Worm (Caenorhabditis elegans): ENCODE measurements around the gene exc-15.
A peak's percentile ranks its signal among the peaks of the same experiment; 100 is the strongest.
"Not testable (repeated sequence)": the region's sequence is repeated elsewhere in the genome, so short reads cannot be mapped to it uniquely, and the experiment has no call there.

exc-15 gene

DNA sequence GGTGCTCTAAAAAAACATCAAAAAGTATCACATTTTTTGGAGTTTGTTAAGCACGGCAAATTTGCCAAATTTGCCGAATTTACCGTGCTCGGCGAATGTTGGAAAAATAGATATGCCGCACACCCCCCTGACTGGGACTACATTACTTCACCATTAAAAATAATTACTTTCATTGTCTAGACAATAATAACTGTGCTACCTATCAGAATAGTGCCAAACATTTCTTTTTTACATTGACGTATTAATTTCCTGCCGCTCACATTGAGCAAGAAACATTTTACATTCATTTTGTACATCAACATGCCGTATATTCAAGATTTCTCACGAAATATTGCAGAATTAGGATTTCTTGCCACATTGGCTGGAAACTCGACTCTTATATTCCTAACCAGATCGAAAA, 8.7 kb upstream of the exc-15 start, which contains the start of gene str-35:
str-35 (plus strand) TSS at position 301 of the 400 bp plus-strand sequence.
- TF ChIP-seq ceh-34 (tag; optimal IDR thresholded peaks at IDR 0.05); hlh-30 (tag; optimal IDR thresholded peaks at IDR 0.05; ENCODE audit: insufficient read depth); ceh-6 (GFP tag; optimal IDR thresholded peaks at IDR 0.05): not testable (repeated sequence)

DNA sequence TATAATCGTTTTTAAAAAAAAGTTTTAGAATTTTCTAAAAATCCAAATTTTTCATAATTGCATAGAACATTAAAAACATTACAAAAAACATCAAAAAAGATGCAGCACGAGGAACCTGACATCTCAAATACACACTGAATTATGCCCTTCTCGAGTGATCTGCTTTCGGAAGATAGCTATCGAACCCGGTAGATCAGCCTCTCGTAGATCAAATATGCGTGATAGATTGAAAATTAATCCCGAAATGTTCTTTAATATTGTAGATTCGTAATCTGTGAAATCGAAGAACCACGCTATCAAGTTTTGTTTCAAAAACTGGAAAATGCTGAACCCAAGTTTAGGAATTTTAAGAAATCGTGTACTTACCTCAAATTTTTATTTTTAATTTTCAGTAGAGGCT, 1.4 kb upstream of the exc-15 start:
- no peak for TF ChIP-seq ceh-45 (GFP tag; IDR thresholded peaks at IDR 0.05)
- TF ChIP-seq C08G9.2 (tag; optimal IDR thresholded peaks at IDR 0.05): no peak
- TF ChIP-seq K02D7.2 (tag; optimal IDR thresholded peaks at IDR 0.05): no peak
- TF ChIP-seq nhr-232 (tag; optimal IDR thresholded peaks at IDR 0.05): no peak

DNA sequence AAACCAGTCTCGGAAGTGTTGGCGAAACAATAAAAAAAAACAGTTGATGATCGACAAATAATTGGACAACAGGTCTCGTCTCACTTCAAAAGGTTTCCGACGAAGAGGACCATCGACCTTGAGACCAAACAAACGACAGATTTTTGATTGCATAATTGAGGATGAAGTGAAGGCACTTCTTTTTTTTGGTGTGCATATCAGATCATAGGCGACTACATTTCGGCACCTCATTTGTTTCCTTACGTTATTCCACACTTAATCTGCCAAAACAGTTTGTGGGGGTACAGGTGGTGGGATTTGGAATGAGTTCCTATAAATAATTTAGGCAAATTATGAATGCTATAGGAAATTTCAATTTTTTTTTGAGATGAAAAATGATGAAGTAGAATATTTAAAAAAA, 3.4 kb downstream of the exc-15 start:
- TF ChIP-seq K09A11.1 (tag; optimal IDR thresholded peaks at IDR 0.05; ENCODE audit: insufficient read depth): no peak
- TF ChIP-seq unc-55 (GFP tag; optimal IDR thresholded peaks at IDR 0.05): peak; percentile 17

DNA sequence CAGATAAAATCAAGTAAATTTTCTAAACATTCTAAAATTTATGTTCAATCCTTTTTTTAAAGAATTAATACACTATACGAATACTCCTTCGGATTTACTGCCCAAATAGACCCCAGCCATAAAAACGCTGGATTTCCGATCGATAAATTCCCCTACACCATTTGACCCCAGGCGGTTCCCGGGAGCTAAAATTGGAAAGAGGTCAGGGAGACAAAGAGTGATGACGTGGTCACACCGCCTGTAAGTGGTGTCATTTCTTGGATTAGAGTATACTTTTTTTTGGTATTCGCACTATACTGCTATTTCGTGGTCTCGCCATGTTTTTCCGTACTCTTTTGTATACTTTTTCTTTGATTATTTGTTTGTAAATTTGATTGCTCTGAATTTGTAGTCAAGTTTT, 4.6 kb downstream of the exc-15 start:
- TF ChIP-seq eyg-1 (tag; optimal IDR thresholded peaks at IDR 0.05): no peak
- no peak for TF ChIP-seq ets-4 (tag; optimal IDR thresholded peaks at IDR 0.05)
- no peak for TF ChIP-seq hlh-6 (tag; optimal IDR thresholded peaks at IDR 0.05)
- TF ChIP-seq ceh-6 (GFP tag; optimal IDR thresholded peaks at IDR 0.05): no peak
- TF ChIP-seq ahr-1 (tag; optimal IDR thresholded peaks at IDR 0.05): no peak
- TF ChIP-seq pha-4 (tag; optimal IDR thresholded peaks at IDR 0.05): no peak
- no peak for TF ChIP-seq odd-2 (tag; optimal IDR thresholded peaks at IDR 0.05)
- TF ChIP-seq fkh-6 (tag; optimal IDR thresholded peaks at IDR 0.05): no peak
- no peak for TF ChIP-seq ceh-18 (tag; optimal IDR thresholded peaks at IDR 0.05)
- TF ChIP-seq fkh-10 (GFP tag; optimal IDR thresholded peaks at IDR 0.05): no peak
- TF ChIP-seq pha-2 (tag; optimal IDR thresholded peaks at IDR 0.05): no peak

DNA sequence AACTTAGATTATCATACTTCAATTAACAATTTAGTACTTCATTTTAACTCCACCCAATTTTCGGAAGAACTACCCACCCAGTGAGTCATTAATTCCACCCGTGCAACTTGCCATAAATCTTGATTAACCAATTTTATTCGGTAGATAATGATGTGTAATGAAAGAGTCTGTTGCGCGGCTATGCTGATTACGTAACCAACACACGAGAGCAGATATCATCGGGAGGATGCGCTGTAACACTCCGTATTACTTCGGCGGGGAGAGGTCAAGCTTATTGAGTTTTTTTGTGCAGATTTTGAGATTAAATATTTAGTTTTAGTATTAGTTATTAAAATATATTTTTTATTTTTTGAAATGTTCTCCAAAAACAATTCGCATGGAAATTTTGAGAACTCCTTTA, 5.7 kb downstream of the exc-15 start:
- TF ChIP-seq rnt-1 (tag; optimal IDR thresholded peaks at IDR 0.05) (no peak), ceh-22 (tag; optimal IDR thresholded peaks at IDR 0.05) (no peak), hlh-6 (tag; optimal IDR thresholded peaks at IDR 0.05) (no peak), nfya-1 (tag; optimal IDR thresholded peaks at IDR 0.05) (no peak), pag-3 (tag; optimal IDR thresholded peaks at IDR 0.05; ENCODE audit: borderline replicate concordance) (no peak), ahr-1 (tag; optimal IDR thresholded peaks at IDR 0.05) (no peak), T23F11.4 (GFP tag; optimal IDR thresholded peaks at IDR 0.05) (no peak), unc-55 (GFP tag; optimal IDR thresholded peaks at IDR 0.05) (peak; percentile 56)

DNA sequence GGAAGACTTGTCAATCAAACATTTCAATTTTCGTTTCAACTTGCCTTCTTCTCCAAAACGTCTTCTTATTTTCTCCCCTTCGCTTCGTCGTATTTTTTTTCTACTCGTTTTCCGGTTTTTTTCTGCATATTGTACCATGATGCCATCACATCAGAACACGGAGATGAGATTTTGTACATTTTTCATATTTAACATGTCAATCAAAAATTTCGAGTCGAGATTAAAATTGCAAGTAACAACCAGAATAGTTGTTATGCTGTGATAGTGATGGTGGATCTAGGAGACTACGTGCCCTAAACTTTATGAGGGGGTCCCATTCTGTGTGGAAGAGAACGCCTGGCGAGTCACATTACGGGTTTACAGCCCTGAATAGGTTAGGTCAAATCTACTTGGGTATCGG, 6.6 kb downstream of the exc-15 start:
- TF ChIP-seq unc-55 (GFP tag; optimal IDR thresholded peaks at IDR 0.05): peak; percentile 57
- TF ChIP-seq ceh-14 (tag; optimal IDR thresholded peaks at IDR 0.05): no peak

DNA sequence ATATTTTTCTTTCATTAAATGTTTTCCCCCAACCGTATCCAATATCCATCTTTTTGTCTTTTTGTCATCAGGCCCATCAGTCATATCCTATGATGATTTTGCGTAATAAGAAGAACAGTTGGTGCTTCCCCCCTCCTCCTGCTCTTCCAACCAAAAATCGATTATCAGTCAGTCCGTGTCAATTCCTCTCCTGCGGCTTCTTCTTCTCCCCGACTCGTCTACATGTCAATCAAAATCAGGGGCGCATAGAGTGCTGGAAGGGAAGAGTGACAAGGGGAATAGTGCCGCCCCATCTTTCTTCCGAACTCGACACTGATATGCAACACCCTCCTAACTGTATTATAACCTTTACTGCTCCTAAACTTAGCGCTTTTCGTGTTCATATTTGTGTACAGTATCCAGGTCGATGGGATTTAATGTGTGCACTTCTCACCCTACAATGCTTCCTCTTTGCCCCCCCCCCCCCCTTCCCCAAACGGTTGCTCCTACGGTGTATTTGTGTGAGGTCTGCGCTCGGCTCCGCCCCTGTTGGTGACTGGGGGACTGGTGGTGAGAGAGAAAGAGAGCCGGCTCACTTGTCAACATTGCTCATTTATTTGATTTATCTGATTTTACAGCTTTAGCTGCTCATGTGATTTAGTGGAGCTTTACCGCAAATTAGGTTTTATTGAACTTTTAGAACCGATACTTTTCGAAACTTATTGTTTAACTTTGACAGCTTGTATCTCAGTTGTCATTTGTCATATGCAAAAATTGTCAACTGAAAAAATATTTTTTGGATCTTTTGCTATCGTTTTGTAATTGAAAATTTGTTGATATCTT, 8.2 kb downstream of the exc-15 start:
- no peak for TF ChIP-seq C08G9.2 (tag; optimal IDR thresholded peaks at IDR 0.05)
- peak; percentile 100 for TF ChIP-seq unc-55 (GFP tag; optimal IDR thresholded peaks at IDR 0.05)
- TF ChIP-seq ceh-31 (tag; optimal IDR thresholded peaks at IDR 0.05): peak; percentile 20
- TF ChIP-seq ets-4 (tag; optimal IDR thresholded peaks at IDR 0.05): no peak
- TF ChIP-seq nhr-11 (tag; optimal IDR thresholded peaks at IDR 0.05): no peak
- TF ChIP-seq ttx-3 (tag; optimal IDR thresholded peaks at IDR 0.05): no peak
- no peak for TF ChIP-seq K09A11.1 (tag; optimal IDR thresholded peaks at IDR 0.05; ENCODE audit: insufficient read depth)
- TF ChIP-seq pqm-1 (tag; optimal IDR thresholded peaks at IDR 0.05): no peak
- peak; percentile 15 for TF ChIP-seq pha-2 (tag; optimal IDR thresholded peaks at IDR 0.05)
- TF ChIP-seq rnt-1 (tag; optimal IDR thresholded peaks at IDR 0.05): peak; percentile 62
- TF ChIP-seq pha-4 (tag; optimal IDR thresholded peaks at IDR 0.05): no peak
- no peak for TF ChIP-seq ceh-19 (GFP tag; optimal IDR thresholded peaks at IDR 0.05)
- no peak for TF ChIP-seq unc-3 (GFP tag; conservative IDR thresholded peaks at IDR 0.05)
- no peak for TF ChIP-seq unc-3 (tag; optimal IDR thresholded peaks at IDR 0.05)
- peak; percentile 1 for TF ChIP-seq hlh-30 (tag; optimal IDR thresholded peaks at IDR 0.05; ENCODE audit: insufficient read depth)
- no peak for TF ChIP-seq fkh-10 (GFP tag; optimal IDR thresholded peaks at IDR 0.05)
- peak; percentile 4 for TF ChIP-seq pat-9 (tag; optimal IDR thresholded peaks at IDR 0.05)
- no peak for TF ChIP-seq ceh-14 (tag; optimal IDR thresholded peaks at IDR 0.05)
- TF ChIP-seq hlh-6 (tag; optimal IDR thresholded peaks at IDR 0.05): no peak
- TF ChIP-seq ceh-6 (GFP tag; optimal IDR thresholded peaks at IDR 0.05): no peak
- TF ChIP-seq ceh-18 (tag; optimal IDR thresholded peaks at IDR 0.05): peak; percentile 31
- peak; percentile 1 for TF ChIP-seq hlh-13 (GFP tag; optimal IDR thresholded peaks at IDR 0.05)
- no peak for TF ChIP-seq ref-2 (tag; optimal IDR thresholded peaks at IDR 0.05)
- no peak for TF ChIP-seq gmeb-2 (tag; optimal IDR thresholded peaks at IDR 0.05)
